Worm (Caenorhabditis elegans) whole organism, L4 larva: ENCODE data around the gene mxl-1.
"Not testable (repeated sequence)": the region's sequence is repeated elsewhere in the genome, so short reads cannot be mapped to it uniquely, and the experiment has no call there.

ENCODE experiments used
- F26F4.8 ChIP-seq: fragments of 200-800 bp; sonication (Bioruptor generic); conservative IDR thresholded peaks from 2 replicates; pipeline ENCODE4 v1.3.6; 2022; ENCODE audit warnings: missing genetic modification characterization, missing compliant biosample characterization
- F44E2.7 ChIP-seq: fragments of 200-800 bp; sonication (Bioruptor generic); IDR thresholded peaks from 2 replicates; pipeline ENCODE4 v2.1.2; 2022; ENCODE audit warnings: missing genetic modification characterization, missing compliant biosample characterization
- F49E8.2 ChIP-seq: sonication (generic microtip); optimal IDR thresholded peaks from 2 replicates; lab custom pipeline; 2016; ENCODE audit warnings: missing compliant biosample characterization, mild to moderate bottlenecking, missing genetic modification characterization, borderline replicate concordance
- T20F7.1 ChIP-seq: fragments of 200-800 bp; sonication (Bioruptor generic); optimal IDR thresholded peaks from 2 replicates; lab custom pipeline; 2018; ENCODE audit warnings: mild to moderate bottlenecking, missing genetic modification characterization, missing compliant biosample characterization
- T26A8.4 ChIP-seq: fragments of 200-800 bp; sonication (Bioruptor generic); IDR thresholded peaks from 2 replicates; pipeline ENCODE4 v1.3.6; 2022; ENCODE audit warnings: missing genetic modification characterization, missing compliant biosample characterization
- Y105C5A.15 ChIP-seq: fragments of 200-800 bp; sonication (Bioruptor generic); IDR thresholded peaks from 2 replicates; pipeline ENCODE4 v1.3.6; 2022; ENCODE audit warnings: missing genetic modification characterization, missing compliant biosample characterization
- Y48G9A.11 ChIP-seq: fragments of 200-800 bp; sonication (Bioruptor generic); IDR thresholded peaks from 2 replicates; pipeline ENCODE4 v1.3.6; 2022; ENCODE audit warnings: missing genetic modification reagents, missing genetic modification characterization, missing compliant biosample characterization
- ZK337.2 ChIP-seq: fragments of 200-800 bp; sonication (Bioruptor generic); IDR thresholded peaks from 2 replicates; pipeline ENCODE4 v1.3.6; 2022; ENCODE audit warnings: missing genetic modification reagents, missing genetic modification characterization, missing compliant biosample characterization
- ceh-82 ChIP-seq: sonication (generic microtip); optimal IDR thresholded peaks from 2 replicates; lab custom pipeline; 2017; ENCODE audit warnings: missing biosample characterization, missing genetic modification characterization
- daf-12 ChIP-seq: fragments of 150-350 bp; optimal IDR thresholded peaks from 2 replicates; lab custom pipeline; 2014; ENCODE audit warnings: missing biosample characterization, missing genetic modification reagents, missing genetic modification characterization
- daf-8 ChIP-seq: fragments of 200-800 bp; sonication (Bioruptor generic); IDR thresholded peaks from 2 replicates; pipeline ENCODE4 v1.3.6; 2022; ENCODE audit warnings: missing genetic modification characterization, missing compliant biosample characterization
- dmd-6 ChIP-seq: fragments of 200-800 bp; sonication (Bioruptor generic); IDR thresholded peaks from 2 replicates; pipeline ENCODE4 v1.3.6; 2022; ENCODE audit warnings: missing genetic modification reagents, missing genetic modification characterization, missing compliant biosample characterization
- dmd-9 ChIP-seq: fragments of 200-800 bp; sonication (Bioruptor generic); IDR thresholded peaks from 2 replicates; pipeline ENCODE4 v1.3.6; 2022; ENCODE audit warnings: missing genetic modification reagents, missing genetic modification characterization, missing compliant biosample characterization
- dve-1 ChIP-seq: sonication (generic microtip); optimal IDR thresholded peaks from 2 replicates; lab custom pipeline; 2017; ENCODE audit warnings: antibody characterized with exemption, mild to moderate bottlenecking, missing genetic modification characterization, missing compliant biosample characterization; ENCODE audit not compliant: insufficient read depth
- egl-27 ChIP-seq: sonication (generic microtip); optimal IDR thresholded peaks from 3 replicates; lab custom pipeline; 2017; ENCODE audit warnings: missing biosample characterization, missing genetic modification reagents, missing genetic modification characterization
- hlh-11 ChIP-seq: fragments of 200-800 bp; sonication (Bioruptor generic); optimal IDR thresholded peaks from 2 replicates; lab custom pipeline; 2018; ENCODE audit warnings: mild to moderate bottlenecking, missing genetic modification characterization, missing compliant biosample characterization
- hlh-30 ChIP-seq: sonication (generic microtip); optimal IDR thresholded peaks from 2 replicates; lab custom pipeline; 2017; ENCODE audit warnings: antibody characterized with exemption, mild to moderate bottlenecking, missing genetic modification characterization, missing compliant biosample characterization; ENCODE audit not compliant: insufficient read depth
- lin-38 ChIP-seq: fragments of 200-800 bp; sonication (Bioruptor generic); IDR thresholded peaks from 2 replicates; pipeline ENCODE4 v1.3.6; 2022; ENCODE audit warnings: missing genetic modification reagents, missing genetic modification characterization, missing compliant biosample characterization
- lin-39 ChIP-seq: fragments of 150-350 bp; optimal IDR thresholded peaks from 2 replicates; lab custom pipeline; 2014; ENCODE audit warnings: missing biosample characterization, missing genetic modification reagents, missing genetic modification characterization
- madf-5 ChIP-seq, 2 experiments: fragments of 200-800 bp; sonication (Bioruptor generic); IDR thresholded peaks; 2 replicates each; pipeline ENCODE4 v1.3.6; 2022; ENCODE audit warnings: missing compliant biosample characterization in 2 of 2, missing genetic modification characterization in 2 of 2
- nhr-11 ChIP-seq: fragments of 150-350 bp; optimal IDR thresholded peaks from 2 replicates; lab custom pipeline; 2014; ENCODE audit warnings: missing biosample characterization, missing genetic modification characterization
- nhr-48 ChIP-seq: sonication (generic microtip); optimal IDR thresholded peaks from 2 replicates; lab custom pipeline; 2016; ENCODE audit warnings: mild to moderate bottlenecking, missing genetic modification characterization, missing compliant biosample characterization
- php-3 ChIP-seq: fragments of 200-800 bp; sonication (Bioruptor generic); IDR thresholded peaks from 2 replicates; pipeline ENCODE4 v1.3.6; 2022; ENCODE audit warnings: missing genetic modification reagents, missing genetic modification characterization, missing compliant biosample characterization
- rbr-2 ChIP-seq: sonication (generic microtip); optimal IDR thresholded peaks from 2 replicates; lab custom pipeline; 2016; ENCODE audit warnings: missing genotype, missing genetic modification characterization, missing compliant biosample characterization
- sdz-12 ChIP-seq: fragments of 200-800 bp; sonication (Bioruptor generic); optimal IDR thresholded peaks from 2 replicates; lab custom pipeline; 2018; ENCODE audit warnings: mild to moderate bottlenecking, missing genetic modification characterization, missing compliant biosample characterization
- set-16 ChIP-seq: fragments of 200-800 bp; sonication (Bioruptor generic); IDR thresholded peaks from 2 replicates; pipeline ENCODE4 v1.3.6; 2022; ENCODE audit warnings: missing genetic modification reagents, missing genetic modification characterization, missing compliant biosample characterization
- snpc-1.2 ChIP-seq: fragments of 200-800 bp; sonication (Bioruptor generic); IDR thresholded peaks from 2 replicates; pipeline ENCODE4 v1.3.6; 2022; ENCODE audit warnings: missing genetic modification reagents, missing genetic modification characterization, missing compliant biosample characterization
- unc-130 ChIP-seq: sonication (generic microtip); optimal IDR thresholded peaks from 2 replicates; lab custom pipeline; 2016; ENCODE audit warnings: missing genetic modification reagents, missing genetic modification characterization, missing compliant biosample characterization
- zfp-2 ChIP-seq: sonication (generic microtip); optimal IDR thresholded peaks from 2 replicates; lab custom pipeline; 2016; ENCODE audit warnings: mild to moderate bottlenecking, missing genetic modification characterization, missing compliant biosample characterization

mxl-1 gene

DNA sequence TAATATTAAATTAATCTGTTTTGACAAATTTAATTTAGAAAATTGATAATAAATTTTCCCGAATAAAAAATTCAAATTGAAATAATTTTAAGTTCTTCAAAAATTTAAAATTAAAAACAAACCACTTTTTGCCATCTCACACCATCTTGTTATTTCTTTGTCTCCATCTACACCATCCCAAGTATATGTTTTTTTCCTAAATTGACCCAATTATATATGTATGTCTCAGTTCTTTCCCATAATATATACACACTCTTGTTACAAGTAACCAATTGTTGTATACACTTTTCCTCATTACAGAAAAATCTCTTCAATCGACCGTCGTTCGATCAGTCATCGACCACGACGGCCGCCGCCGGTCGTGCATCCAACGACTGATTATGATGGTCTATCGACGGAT, 37.6 kb downstream of the mxl-1 start, which contains the start of gene gly-20:
gly-20 (plus strand) TSS at position 301 of the 400 bp plus-strand sequence.
- TF ChIP-seq F44E2.7 (GFP tag; lab: Robert Waterston, UW) (no peak), nhr-11 (tag; lab: Kevin White, UChicago) (no peak)

DNA sequence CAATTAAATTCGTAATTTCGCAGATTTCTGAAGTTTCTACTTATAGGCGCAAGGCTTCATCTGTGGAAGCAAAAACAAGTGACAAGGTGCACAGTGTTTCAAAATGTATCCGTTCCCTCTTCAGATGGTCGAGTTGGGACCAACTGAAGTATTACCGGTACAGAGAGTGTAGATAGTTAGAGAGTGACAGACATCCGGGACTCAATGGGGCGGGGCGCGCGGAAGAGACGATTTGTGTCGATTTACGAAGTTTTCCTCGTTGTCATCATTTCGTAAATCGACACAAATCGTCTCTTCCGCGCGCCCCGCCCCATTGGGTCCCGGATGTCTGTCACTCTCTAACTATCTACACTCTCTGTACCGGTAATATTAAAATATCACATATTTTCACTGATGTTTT, 41.5 kb downstream of the mxl-1 start, which contains the start of gene C03E10.3:
C03E10.3 (plus strand) TSS at position 301 of the 400 bp plus-strand sequence.
- TF ChIP-seq Y48G9A.11 (GFP tag; lab: Robert Waterston, UW); unc-130; Y105C5A.15 (GFP tag; lab: Robert Waterston, UW): not testable (repeated sequence)

DNA sequence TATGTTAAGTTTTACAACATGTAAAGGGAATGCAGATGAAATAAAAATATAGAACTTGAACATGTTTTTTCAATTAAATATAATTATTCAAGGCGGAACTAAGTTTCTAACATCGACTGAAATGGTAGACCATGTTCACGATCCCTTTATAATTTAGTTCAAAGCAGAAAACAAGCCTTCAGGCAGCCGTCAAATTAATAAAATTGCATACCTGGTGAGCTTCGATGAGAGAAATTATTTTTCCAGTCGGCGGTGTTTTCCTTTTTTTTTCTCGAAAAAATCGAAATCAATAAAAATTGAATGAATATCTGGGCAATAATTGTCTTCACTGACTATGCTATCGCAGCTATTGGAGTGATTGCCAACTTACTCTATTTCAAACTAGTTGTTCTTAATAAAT, 46.2 kb downstream of the mxl-1 start, which contains the start of gene C03E10.1:
C03E10.1 (plus strand) TSS at position 301 of the 400 bp plus-strand sequence.
- TF ChIP-seq lin-39 (tag; lab: Kevin White, UChicago) (no peak), madf-5 (GFP tag; IDR thresholded peaks at IDR 0.05; lab: Robert Waterston, UW) (no peak), F49E8.2 (tag; lab: Kevin White, UChicago) (no peak), sdz-12 (no peak), hlh-11 (tag; lab: Kevin White, UChicago) (no peak), nhr-48 (tag; lab: Kevin White, UChicago) (no peak), ZK337.2 (GFP tag; lab: Robert Waterston, UW) (no peak), hlh-30 (tag; lab: Kevin White, UChicago) (no peak), F26F4.8 (no peak), egl-27 (tag; lab: Kevin White, UChicago) (no peak), dmd-6 (GFP tag; lab: Robert Waterston, UW) (no peak)

DNA sequence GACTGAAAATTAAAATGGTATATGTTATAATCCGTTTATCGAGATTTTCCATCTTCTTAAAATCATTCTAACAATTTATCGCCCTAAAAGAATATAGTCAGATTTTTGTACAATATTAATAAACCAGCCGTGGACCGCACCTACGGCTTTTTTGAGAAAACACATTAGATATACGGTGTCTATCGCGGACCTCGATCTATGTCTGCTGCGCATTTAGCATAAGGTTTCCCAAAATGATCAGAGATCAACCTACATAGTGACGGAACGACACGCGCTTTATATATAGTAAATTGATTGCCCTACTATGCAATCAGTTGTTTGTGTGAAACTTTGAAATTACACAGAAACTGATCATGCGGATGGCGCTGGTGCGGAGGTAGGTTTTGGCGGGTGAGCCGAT, 48.0 kb downstream of the mxl-1 start:
- no peak for TF ChIP-seq sdz-12
- TF ChIP-seq T20F7.1 = no peak
- TF ChIP-seq daf-12 (tag; lab: Kevin White, UChicago) = no peak
- no peak for TF ChIP-seq set-16 (GFP tag; lab: Robert Waterston, UW)
- TF ChIP-seq snpc-1.2 (GFP tag; lab: Robert Waterston, UW) = no peak
- TF ChIP-seq madf-5 (GFP tag; IDR thresholded peaks at IDR 0.05; lab: Robert Waterston, UW) = no peak
- TF ChIP-seq egl-27 (tag; lab: Kevin White, UChicago) = no peak
- no peak for TF ChIP-seq php-3 (GFP tag; lab: Robert Waterston, UW)

DNA sequence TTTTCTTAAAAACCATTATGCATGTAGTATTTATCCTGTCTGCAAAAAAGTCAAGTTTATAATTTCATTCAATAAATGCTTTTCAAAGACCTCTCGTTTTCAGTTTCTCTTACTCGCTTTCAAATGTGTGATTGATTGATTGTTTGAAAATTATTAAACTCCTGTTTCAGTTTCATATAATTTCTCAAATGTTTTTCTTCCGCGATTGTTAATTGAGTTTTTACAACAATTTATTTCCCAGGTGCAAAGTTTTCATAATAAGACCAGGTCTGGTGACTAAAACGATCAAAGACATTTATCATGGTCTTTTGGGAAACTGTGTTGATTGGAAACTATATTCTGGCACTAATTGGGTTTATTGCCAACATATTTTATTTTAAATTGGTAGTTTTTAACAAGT, 49.8 kb downstream of the mxl-1 start, which contains the start of gene T03F7.6:
T03F7.6 (plus strand) TSS at position 301 of the 400 bp plus-strand sequence.
- TF ChIP-seq dmd-9 (GFP tag; lab: Robert Waterston, UW) (no peak), F26F4.8 (no peak), dve-1 (tag; lab: Kevin White, UChicago) (no peak), set-16 (GFP tag; lab: Robert Waterston, UW) (no peak), ceh-82 (no peak), daf-8 (no peak), T26A8.4 (GFP tag; lab: Robert Waterston, UW) (no peak), egl-27 (tag; lab: Kevin White, UChicago) (no peak), lin-38 (no peak), zfp-2 (no peak), rbr-2 (tag; lab: Kevin White, UChicago) (no peak), ZK337.2 (GFP tag; lab: Robert Waterston, UW) (no peak)
- TF ChIP-seq, all 104 proteins: peak for 0
